Fruit fly (Drosophila melanogaster) Kc167 (cell line): ENCODE results near the gene DIP-epsilon.

Experiments used
- Myc ChIP-seq: fragments of >200 bp; optimal IDR thresholded peaks from 2 replicates; lab custom pipeline; 2017; ENCODE audit warnings: missing external identifiers
- Sin3A ChIP-seq: fragments of >200 bp; optimal IDR thresholded peaks from 2 replicates; lab custom pipeline; 2018; ENCODE audit warnings: missing external identifiers
- h ChIP-seq: fragments of >200 bp; optimal IDR thresholded peaks from 3 replicates; lab custom pipeline; 2018; ENCODE audit warnings: missing external identifiers
- insv ChIP-seq: fragments of >200 bp; optimal IDR thresholded peaks from 3 replicates; lab custom pipeline; 2018; ENCODE audit warnings: missing external identifiers
- psq ChIP-seq: fragments of >200 bp; optimal IDR thresholded peaks from 2 replicates; lab custom pipeline; 2017; ENCODE audit warnings: missing external identifiers
- ttk ChIP-seq: sonication (Bioruptor generic); optimal IDR thresholded peaks from 2 replicates; lab custom pipeline; 2017; ENCODE audit warnings: missing external identifiers

- TF ChIP-seq psq (lab: Kevin White, UChicago) (no peak), ttk (lab: Kevin White, UChicago) (no peak), h (lab: Kevin White, UChicago) (no peak), insv (lab: Kevin White, UChicago) (no peak), Myc (lab: Kevin White, UChicago) (no peak), Sin3A (lab: Kevin White, UChicago) (no peak)
Observed at dm6 chr2L:6350984-6351808, 59.9 kb downstream of the DIP-epsilon start, which contains the start of gene CG9498.
